Fruit fly (Drosophila melanogaster) whole organism, embryonic: Measurements from ENCODE around the gene CG11700.
A peak's percentile ranks its signal among the peaks of the same experiment; 100 is the strongest.

ENCODE experiments used
- Atf-2 ChIP-seq: fragments of 200-800 bp; sonication (Bioruptor generic); optimal IDR thresholded peaks from 2 replicates; lab custom pipeline; 2016; ENCODE audit warnings: missing biosample characterization, missing genetic modification characterization
- Blimp-1 ChIP-seq: fragments of 200-800 bp; sonication (Bioruptor generic); optimal IDR thresholded peaks from 3 replicates; lab custom pipeline; 2018; ENCODE audit warnings: missing biosample characterization, missing genetic modification characterization, mild to moderate bottlenecking, moderate library complexity, missing genetic modification reagents
- CG10321 ChIP-seq: fragments of 200-800 bp; sonication (Bioruptor generic); IDR thresholded peaks from 2 replicates; pipeline ENCODE4 v1.3.6; 2022; ENCODE audit warnings: missing biosample characterization, missing genetic modification characterization
- CG11247 ChIP-seq: fragments of 200-800 bp; sonication (Bioruptor generic); IDR thresholded peaks from 2 replicates; pipeline ENCODE4 v1.3.6; 2022; ENCODE audit warnings: missing biosample characterization, missing genetic modification characterization
- CG12236 ChIP-seq: fragments of 200-800 bp; sonication (Bioruptor generic); optimal IDR thresholded peaks from 2 replicates; lab custom pipeline; 2016; ENCODE audit warnings: missing biosample characterization, missing genetic modification characterization
- CG12299 ChIP-seq: fragments of 200-800 bp; sonication (Bioruptor generic); optimal IDR thresholded peaks from 2 replicates; lab custom pipeline; 2018; ENCODE audit warnings: missing biosample characterization, mild to moderate bottlenecking, missing genetic modification characterization
- CG12391 ChIP-seq: fragments of 200-800 bp; sonication (Bioruptor generic); optimal IDR thresholded peaks from 3 replicates; lab custom pipeline; 2018; ENCODE audit warnings: missing biosample characterization, mild to moderate bottlenecking, missing genetic modification characterization, moderate library complexity
- CG12744 ChIP-seq: fragments of 200-800 bp; sonication (Bioruptor generic); optimal IDR thresholded peaks from 2 replicates; lab custom pipeline; 2016; ENCODE audit warnings: missing biosample characterization, missing genetic modification characterization
- CG12942 ChIP-seq: fragments of 200-800 bp; sonication (Bioruptor generic); optimal IDR thresholded peaks from 3 replicates; lab custom pipeline; 2016; ENCODE audit warnings: missing biosample characterization, missing genetic modification characterization
- CG14860 ChIP-seq: fragments of 200-800 bp; sonication (Bioruptor generic); IDR thresholded peaks from 3 replicates; pipeline ENCODE4 v1.3.6; 2022; ENCODE audit warnings: missing biosample characterization, missing genetic modification characterization; ENCODE audit not compliant: partially characterized antibody
- CG17385 ChIP-seq: fragments of 200-800 bp; sonication (Bioruptor generic); optimal IDR thresholded peaks from 3 replicates; lab custom pipeline; 2018; ENCODE audit warnings: missing biosample characterization, mild to moderate bottlenecking, missing genetic modification characterization
- CG2712 ChIP-seq: fragments of 200-800 bp; optimal IDR thresholded peaks from 3 replicates; lab custom pipeline; 2019; ENCODE audit warnings: missing biosample characterization, mild to moderate bottlenecking, missing genetic modification characterization, moderate library complexity
- CG31224 ChIP-seq: fragments of 200-800 bp; sonication (Bioruptor generic); IDR thresholded peaks from 2 replicates; pipeline ENCODE4 v1.3.6; 2022; ENCODE audit warnings: missing biosample characterization, missing genetic modification characterization
- CG4282 ChIP-seq: fragments of 200-800 bp; sonication (Bioruptor generic); optimal IDR thresholded peaks from 2 replicates; lab custom pipeline; 2016; ENCODE audit warnings: missing biosample characterization, missing genetic modification characterization
- CG5180 ChIP-seq: fragments of 200-800 bp; sonication (Bioruptor generic); optimal IDR thresholded peaks from 3 replicates; lab custom pipeline; 2017; ENCODE audit warnings: missing biosample characterization, missing genetic modification characterization, mild to moderate bottlenecking, moderate library complexity, missing genetic modification reagents
- CG5953 ChIP-seq: fragments of 200-800 bp; sonication (Bioruptor generic); IDR thresholded peaks from 2 replicates; pipeline ENCODE4 v1.3.6; 2022; ENCODE audit warnings: missing biosample characterization, missing genetic modification characterization
- CG6175 ChIP-seq: fragments of 200-800 bp; sonication (Bioruptor generic); IDR thresholded peaks from 3 replicates; pipeline ENCODE4 v1.3.6; 2022; ENCODE audit warnings: missing biosample characterization, missing genetic modification characterization
- CG6654 ChIP-seq: fragments of 200-800 bp; sonication (Bioruptor generic); optimal IDR thresholded peaks from 2 replicates; lab custom pipeline; 2017; ENCODE audit warnings: missing biosample characterization, mild to moderate bottlenecking, missing genetic modification characterization
- CG7928 ChIP-seq: fragments of 200-800 bp; sonication (Bioruptor generic); optimal IDR thresholded peaks from 2 replicates; lab custom pipeline; 2017; ENCODE audit warnings: missing biosample characterization, mild to moderate bottlenecking, missing genetic modification characterization
- CG9215 ChIP-seq: fragments of 200-800 bp; sonication (Bioruptor generic); IDR thresholded peaks from 2 replicates; pipeline ENCODE4 v1.3.6; 2022; ENCODE audit warnings: missing biosample characterization, missing genetic modification characterization
- CG9797 ChIP-seq: fragments of 200-800 bp; sonication (Bioruptor generic); optimal IDR thresholded peaks from 3 replicates; lab custom pipeline; 2018; ENCODE audit warnings: missing biosample characterization, mild to moderate bottlenecking, missing genetic modification characterization
- CG9817 ChIP-seq: fragments of 200-800 bp; sonication (Bioruptor generic); optimal IDR thresholded peaks from 2 replicates; lab custom pipeline; 2018; ENCODE audit warnings: missing biosample characterization, mild to moderate bottlenecking, missing genetic modification characterization, moderate library complexity
- Chrac-16 ChIP-seq: fragments of 200-800 bp; sonication (Bioruptor generic); optimal IDR thresholded peaks from 3 replicates; lab custom pipeline; 2016; ENCODE audit warnings: missing biosample characterization, missing genetic modification characterization
- Dad ChIP-seq: fragments of 200-800 bp; sonication (Bioruptor generic); optimal IDR thresholded peaks from 3 replicates; lab custom pipeline; 2016; ENCODE audit warnings: missing biosample characterization, missing genetic modification characterization
- Dfd ChIP-seq, 2 experiments: fragments of >200 bp; optimal IDR thresholded peaks; 2 replicates each; lab custom pipeline; 2017; ENCODE audit warnings: missing biosample characterization in 2 of 2, missing genetic modification characterization in 2 of 2
- Dip3 ChIP-seq: fragments of 200-800 bp; sonication (Bioruptor generic); optimal IDR thresholded peaks from 3 replicates; lab custom pipeline; 2016; ENCODE audit warnings: missing biosample characterization, missing genetic modification characterization
- Gsc ChIP-seq: fragments of 200-800 bp; sonication (Bioruptor generic); IDR thresholded peaks from 2 replicates; pipeline ENCODE4 v1.3.6; 2022; ENCODE audit warnings: missing biosample characterization, missing genetic modification characterization
- HmgZ ChIP-seq: fragments of 200-800 bp; sonication (Bioruptor generic); optimal IDR thresholded peaks from 2 replicates; lab custom pipeline; 2018; ENCODE audit warnings: missing biosample characterization, mild to moderate bottlenecking, missing genetic modification characterization
- Hr78 ChIP-seq, 2 experiments: fragments of 200-800 bp in 1 of 2; fragments of >200 bp in 1 of 2; sonication (Bioruptor generic) in 1 of 2; optimal IDR thresholded peaks; 2 replicates each; lab custom pipeline; 2017 to 2019; ENCODE audit warnings: missing biosample characterization in 2 of 2, missing genetic modification characterization in 2 of 2, mild to moderate bottlenecking in 1 of 2, moderate library complexity in 1 of 2
- Jarid2 ChIP-seq: fragments of 200-800 bp; sonication (Bioruptor generic); optimal IDR thresholded peaks from 3 replicates; lab custom pipeline; 2017; ENCODE audit warnings: mild to moderate bottlenecking, missing biosample characterization, missing genetic modification reagents, missing genetic modification characterization
- NfI ChIP-seq: fragments of 200-800 bp; sonication (Bioruptor generic); optimal IDR thresholded peaks from 3 replicates; lab custom pipeline; 2018; ENCODE audit warnings: missing biosample characterization, mild to moderate bottlenecking, missing genetic modification characterization, moderate library complexity
- Opbp ChIP-seq: fragments of 200-800 bp; sonication (Bioruptor generic); IDR thresholded peaks from 3 replicates; pipeline ENCODE4 v1.3.6; 2022; ENCODE audit warnings: missing biosample characterization, missing genetic modification characterization; ENCODE audit not compliant: partially characterized antibody
- Poxn ChIP-seq: fragments of 200-800 bp; sonication (Bioruptor generic); IDR thresholded peaks from 2 replicates; pipeline ENCODE4 v1.3.6; 2022; ENCODE audit warnings: missing biosample characterization, missing genetic modification characterization
- Ptx1 ChIP-seq: fragments of 200-800 bp; sonication (Bioruptor generic); IDR thresholded peaks from 2 replicates; pipeline ENCODE4 v1.3.6; 2022; ENCODE audit warnings: missing biosample characterization, missing genetic modification characterization
- Six4 ChIP-seq: fragments of 200-800 bp; sonication (Bioruptor generic); optimal IDR thresholded peaks from 2 replicates; lab custom pipeline; 2016; ENCODE audit warnings: missing biosample characterization, missing genetic modification characterization
- ab ChIP-seq: fragments of 200-800 bp; sonication (Bioruptor generic); optimal IDR thresholded peaks from 2 replicates; lab custom pipeline; 2016; ENCODE audit warnings: missing biosample characterization, missing genetic modification characterization
- abd-A ChIP-seq: fragments of 200-800 bp; sonication (Bioruptor generic); optimal IDR thresholded peaks from 3 replicates; lab custom pipeline; 2019; ENCODE audit warnings: missing biosample characterization, mild to moderate bottlenecking, missing genetic modification characterization, moderate library complexity
- cg ChIP-seq: fragments of 200-800 bp; sonication (Bioruptor generic); optimal IDR thresholded peaks from 3 replicates; lab custom pipeline; 2019; ENCODE audit warnings: missing biosample characterization, mild to moderate bottlenecking, missing genetic modification characterization, moderate library complexity
- croc ChIP-seq: fragments of 200-800 bp; sonication (Bioruptor generic); conservative IDR thresholded peaks from 3 replicates; pipeline ENCODE4 v1.3.6; 2022; ENCODE audit warnings: missing biosample characterization, missing genetic modification characterization
- crol ChIP-seq: fragments of 200-800 bp; sonication (Bioruptor generic); IDR thresholded peaks from 2 replicates; pipeline ENCODE4 v1.3.6; 2022; ENCODE audit warnings: missing biosample characterization, missing genetic modification characterization
- eve ChIP-seq, 2 experiments: fragments of >200 bp; optimal IDR thresholded peaks; 2 replicates each; lab custom pipeline; 2017; ENCODE audit warnings: missing biosample characterization in 2 of 2, missing genetic modification characterization in 2 of 2
- gro ChIP-seq: fragments of 200-800 bp; sonication (Bioruptor generic); optimal IDR thresholded peaks from 2 replicates; lab custom pipeline; 2016; ENCODE audit warnings: missing biosample characterization, missing genetic modification characterization
- hth ChIP-seq: fragments of >200 bp; optimal IDR thresholded peaks from 2 replicates; lab custom pipeline; 2017; ENCODE audit warnings: inconsistent platforms
- mirr ChIP-seq: fragments of 200-800 bp; sonication (Bioruptor generic); optimal IDR thresholded peaks from 3 replicates; lab custom pipeline; 2018; ENCODE audit warnings: missing biosample characterization, mild to moderate bottlenecking, missing genetic modification characterization
- pfk ChIP-seq: fragments of 200-800 bp; sonication (Bioruptor generic); optimal IDR thresholded peaks from 2 replicates; lab custom pipeline; 2018; ENCODE audit warnings: missing biosample characterization, mild to moderate bottlenecking, missing genetic modification characterization, moderate library complexity
- ranshi ChIP-seq: fragments of 200-800 bp; sonication (Bioruptor generic); IDR thresholded peaks from 2 replicates; pipeline ENCODE4 v1.3.6; 2022; ENCODE audit warnings: missing biosample characterization, missing genetic modification characterization
- run ChIP-seq: fragments of 200-800 bp; sonication (Bioruptor generic); optimal IDR thresholded peaks from 3 replicates; lab custom pipeline; 2018; ENCODE audit warnings: missing biosample characterization, mild to moderate bottlenecking, missing genetic modification characterization
- schlank ChIP-seq: fragments of 200-800 bp; sonication (Bioruptor generic); optimal IDR thresholded peaks from 2 replicates; lab custom pipeline; 2018; ENCODE audit warnings: missing biosample characterization, mild to moderate bottlenecking, missing genetic modification characterization
- sr ChIP-seq: fragments of 200-800 bp; sonication (Bioruptor generic); IDR thresholded peaks from 3 replicates; pipeline ENCODE4 v1.3.6; 2022; ENCODE audit warnings: missing biosample characterization, missing genetic modification characterization
- tgo ChIP-seq: fragments of 200-800 bp; sonication (Bioruptor generic); IDR thresholded peaks from 3 replicates; pipeline ENCODE4 v1.3.6; 2022; ENCODE audit warnings: missing biosample characterization, missing genetic modification characterization
- wdn ChIP-seq: fragments of 200-800 bp; sonication (Bioruptor generic); IDR thresholded peaks from 2 replicates; pipeline ENCODE4 v1.3.6; 2022; ENCODE audit warnings: missing biosample characterization, missing genetic modification characterization
- zfh2 ChIP-seq: fragments of 200-800 bp; sonication (Bioruptor generic); optimal IDR thresholded peaks from 2 replicates; lab custom pipeline; 2016; ENCODE audit warnings: missing biosample characterization, missing genetic modification characterization

Gene CG11700

dm6 chrX:6287842-6288241, 4.5 kb upstream of the CG11700 start, which contains the start of the genes Top3beta and wuho (continued):
- TF ChIP-seq wdn (no peak), tgo (GFP tag; lab: Robert Waterston, UW) (no peak), CG11247 (GFP tag; lab: Robert Waterston, UW) (no peak), CG31224 (GFP tag; lab: Robert Waterston, UW) (no peak), eve (GFP tag; optimal IDR thresholded peaks at IDR 0.05; lab: Kevin White, UChicago) (no peak), CG17385 (no peak), pfk (GFP tag; lab: Kevin White, UChicago) (no peak), CG12942 (GFP tag; lab: Kevin White, UChicago) (no peak), schlank (no peak), Jarid2 (GFP tag; lab: Kevin White, UChicago) (no peak), CG12391 (peak; percentile 63), CG12744 (peak; percentile 4), CG6654 (GFP tag; lab: Kevin White, UChicago) (no peak), Hr78 (GFP tag; optimal IDR thresholded peaks at IDR 0.05; lab: Kevin White, UChicago) (no peak), Dfd (GFP tag; optimal IDR thresholded peaks at IDR 0.05; lab: Kevin White, UChicago) (no peak), Atf-2 (peak; percentile 13), Dad (GFP tag; lab: Kevin White, UChicago) (peak; percentile 7), CG9215 (GFP tag; lab: Robert Waterston, UW) (no peak), ranshi (GFP tag; lab: Robert Waterston, UW) (no peak), Poxn (GFP tag; lab: Robert Waterston, UW) (no peak), croc (GFP tag; lab: Robert Waterston, UW) (no peak), hth (lab: Kevin White, UChicago) (no peak), CG2712 (peak; percentile 55), crol (GFP tag; lab: Robert Waterston, UW) (no peak), CG4282 (GFP tag; lab: Kevin White, UChicago) (no peak), CG12236 (GFP tag; lab: Kevin White, UChicago) (no peak), NfI (GFP tag; lab: Kevin White, UChicago) (peak; percentile 33), zfh2 (GFP tag; lab: Kevin White, UChicago) (peak; percentile 28), CG9817 (tag; lab: Kevin White, UChicago) (no peak), cg (peak; percentile 80), Gsc (no peak), abd-A (tag; lab: Kevin White, UChicago) (no peak), CG5953 (GFP tag; lab: Robert Waterston, UW) (no peak), CG9797 (GFP tag; lab: Kevin White, UChicago) (peak; percentile 99), mirr (GFP tag; lab: Kevin White, UChicago) (peak; percentile 36), Chrac-16 (GFP tag; lab: Kevin White, UChicago) (peak; percentile 25), sr (no peak), Six4 (GFP tag; lab: Kevin White, UChicago) (no peak), Dip3 (GFP tag; lab: Kevin White, UChicago) (no peak), CG10321 (GFP tag; lab: Robert Waterston, UW) (no peak), Blimp-1 (GFP tag; lab: Kevin White, UChicago) (no peak), HmgZ (peak; percentile 85), CG5180 (GFP tag; lab: Kevin White, UChicago) (no peak), run (peak; percentile 35), CG12299 (tag; lab: Kevin White, UChicago) (peak; percentile 44), ab (GFP tag; lab: Kevin White, UChicago) (no peak), CG14860 (GFP tag; lab: Robert Waterston, UW) (peak; percentile 69), CG7928 (GFP tag; lab: Kevin White, UChicago) (peak; percentile 97), gro (GFP tag; lab: Kevin White, UChicago) (peak; percentile 48), Opbp (GFP tag; lab: Robert Waterston, UW) (peak; percentile 71), Ptx1 (peak; percentile 34; the same call in 1 of the 2 replicates), CG6175 (GFP tag; lab: Robert Waterston, UW) (no peak)
